Fruit fly (Drosophila melanogaster): ENCODE results near the gene Eip74EF.

The Eip74EF gene

DNA sequence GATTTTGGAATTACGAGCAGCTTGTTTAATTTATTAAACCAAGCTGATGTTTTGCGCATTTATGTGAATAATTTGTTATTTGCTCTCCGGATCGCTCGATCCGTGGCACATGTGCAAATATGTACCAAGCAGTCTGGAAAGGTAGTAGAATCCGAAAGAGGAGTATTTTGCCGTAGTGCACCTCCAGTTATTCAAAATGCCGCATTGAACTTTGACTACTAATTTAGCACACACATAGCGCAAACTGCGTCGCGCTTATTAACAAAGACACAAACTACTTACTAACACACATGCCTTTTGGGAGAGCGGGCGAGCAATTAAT, 40.1 kb upstream of the Eip74EF start (continued):
- TF ChIP-seq CG4707 (GFP tag; optimal IDR thresholded peaks at IDR 0.05) (no peak), wek (GFP tag; optimal IDR thresholded peaks at IDR 0.05) (peak; percentile 4), slbo (GFP tag; IDR thresholded peaks at IDR 0.05) (no peak), Lpt (GFP tag; optimal IDR thresholded peaks at IDR 0.05) (no peak), gro (GFP tag; optimal IDR thresholded peaks at IDR 0.05) (peak; percentile 60), CG3281 (GFP tag; optimal IDR thresholded peaks at IDR 0.05) (peak; percentile 49), NFAT (GFP tag; IDR thresholded peaks at IDR 0.05) (peak; percentile 70), CG10274 (GFP tag; optimal IDR thresholded peaks at IDR 0.05) (peak; percentile 11), CG12769 (tag; optimal IDR thresholded peaks at IDR 0.05) (peak; percentile 84), CG17612 (GFP tag; IDR thresholded peaks at IDR 0.05) (no peak), Sry-δ (GFP tag; optimal IDR thresholded peaks at IDR 0.05) (no peak), CG7928 (GFP tag; optimal IDR thresholded peaks at IDR 0.05) (peak; percentile 25), CG14710 (tag; optimal IDR thresholded peaks at IDR 0.05) (no peak), tio (GFP tag; optimal IDR thresholded peaks at IDR 0.05) (no peak), B-H2 (GFP tag; optimal IDR thresholded peaks at IDR 0.05) (peak; percentile 82), chm (GFP tag; IDR thresholded peaks at IDR 0.05) (peak; percentile 59; the same call in 1 of the 2 replicates), CG15073 (GFP tag; optimal IDR thresholded peaks at IDR 0.05) (no peak), jumu (GFP tag; optimal IDR thresholded peaks at IDR 0.05) (no peak), CrebB (tag; optimal IDR thresholded peaks at IDR 0.05) (peak; percentile 26), rib (GFP tag; IDR thresholded peaks at IDR 0.05) (no peak), dmrt11E (tag; optimal IDR thresholded peaks at IDR 0.05) (no peak), sd (tag; optimal IDR thresholded peaks at IDR 0.05) (peak; percentile 55), CG7786 (GFP tag; optimal IDR thresholded peaks at IDR 0.05) (no peak), schlank (tag; optimal IDR thresholded peaks at IDR 0.05) (peak; percentile 73), ems (GFP tag; optimal IDR thresholded peaks at IDR 0.05) (peak; percentile 9), mld (GFP tag; IDR thresholded peaks at IDR 0.05; ENCODE audit: partially characterized antibody) (no peak), pzg (GFP tag; optimal IDR thresholded peaks at IDR 0.05) (peak; percentile 11), pita (GFP tag; optimal IDR thresholded peaks at IDR 0.05) (no peak), pfk (GFP tag; optimal IDR thresholded peaks at IDR 0.05) (peak; percentile 38), CG9932 (GFP tag; IDR thresholded peaks at IDR 0.05) (peak; percentile 49), fd102C (GFP tag; optimal IDR thresholded peaks at IDR 0.05) (no peak), Nf-YB (GFP tag; optimal IDR thresholded peaks at IDR 0.05) (no peak), pho (GFP tag; optimal IDR thresholded peaks at IDR 0.05) (peak; percentile 62), oc (tag; optimal IDR thresholded peaks at IDR 0.05) (peak; percentile 9), CG30403 (GFP tag; optimal IDR thresholded peaks at IDR 0.05) (no peak), Hmr (GFP tag; optimal IDR thresholded peaks at IDR 0.05) (peak; percentile 81), BEAF-32 (GFP tag; optimal IDR thresholded peaks at IDR 0.05) (no peak), kni (GFP tag; optimal IDR thresholded peaks at IDR 0.05) (no peak), toy (GFP tag; IDR thresholded peaks at IDR 0.05) (no peak), CG6765 (GFP tag; optimal IDR thresholded peaks at IDR 0.05) (peak; percentile 76), gcm (GFP tag; optimal IDR thresholded peaks at IDR 0.05) (no peak), NC2α (GFP tag; optimal IDR thresholded peaks at IDR 0.05) (no peak), CG12942 (GFP tag; optimal IDR thresholded peaks at IDR 0.05) (no peak), CG18619 (GFP tag; optimal IDR thresholded peaks at IDR 0.05) (peak; percentile 20), CG6683 (GFP tag; optimal IDR thresholded peaks at IDR 0.05) (peak; percentile 2), CG33213 (GFP tag; optimal IDR thresholded peaks at IDR 0.05) (peak; percentile 73), peb (GFP tag; IDR thresholded peaks at IDR 0.05) (no peak), CG15514 (GFP tag; optimal IDR thresholded peaks at IDR 0.05) (peak; percentile 71), CG13894 (tag; optimal IDR thresholded peaks at IDR 0.05) (peak; percentile 84), onecut (GFP tag; IDR thresholded peaks at IDR 0.05) (no peak), abd-A (tag; optimal IDR thresholded peaks at IDR 0.05) (peak; percentile 52)
